Fruit fly (Drosophila melanogaster): ENCODE measurements around the gene sstn.

dm6 chr3L:15142004-15142890, 47.7 kb upstream of the sstn start, which contains the start of gene Pdi:
- peak; percentile 87 to 94 for TF ChIP-seq CTCF (optimal IDR thresholded peaks at IDR 0.05)
- TF ChIP-seq CG8478 (optimal IDR thresholded peaks at IDR 0.05), result no peak

All from S2 (cell line).